Worm (Caenorhabditis elegans) whole organism, L4 larva: ENCODE results near the gene F21H7.3.

Source experiments
- F49E8.2 ChIP-seq: sonication (generic microtip); optimal IDR thresholded peaks from 2 replicates; lab custom pipeline; 2016; ENCODE audit warnings: missing compliant biosample characterization, mild to moderate bottlenecking, missing genetic modification characterization, borderline replicate concordance
- lir-3 ChIP-seq: sonication (generic microtip); optimal IDR thresholded peaks from 2 replicates; lab custom pipeline; 2016; ENCODE audit warnings: mild to moderate bottlenecking, missing genetic modification characterization, missing compliant biosample characterization
- mdl-1 ChIP-seq, 2 experiments: fragments of 150-350 bp in 1 of 2; sonication (generic microtip) in 1 of 2; optimal IDR thresholded peaks; 2 replicates each; lab custom pipeline; 2014 to 2017; ENCODE audit warnings: missing biosample characterization in 2 of 2, missing genetic modification characterization in 2 of 2
- nhr-11 ChIP-seq: fragments of 150-350 bp; optimal IDR thresholded peaks from 2 replicates; lab custom pipeline; 2014; ENCODE audit warnings: missing biosample characterization, missing genetic modification characterization
- nhr-111 ChIP-seq: fragments of 200-800 bp; sonication (Bioruptor generic); optimal IDR thresholded peaks from 2 replicates; lab custom pipeline; 2018; ENCODE audit warnings: mild to moderate bottlenecking, missing genetic modification characterization, missing compliant biosample characterization
- nhr-28 ChIP-seq: fragments of 150-350 bp; optimal IDR thresholded peaks from 2 replicates; lab custom pipeline; 2014; ENCODE audit warnings: missing biosample characterization, missing genetic modification characterization
- php-3 ChIP-seq: fragments of 200-800 bp; sonication (Bioruptor generic); IDR thresholded peaks from 2 replicates; pipeline ENCODE4 v1.3.6; 2022; ENCODE audit warnings: missing genetic modification reagents, missing genetic modification characterization, missing compliant biosample characterization
- set-16 ChIP-seq: fragments of 200-800 bp; sonication (Bioruptor generic); IDR thresholded peaks from 2 replicates; pipeline ENCODE4 v1.3.6; 2022; ENCODE audit warnings: missing genetic modification reagents, missing genetic modification characterization, missing compliant biosample characterization
- snpc-1.2 ChIP-seq: fragments of 200-800 bp; sonication (Bioruptor generic); IDR thresholded peaks from 2 replicates; pipeline ENCODE4 v1.3.6; 2022; ENCODE audit warnings: missing genetic modification reagents, missing genetic modification characterization, missing compliant biosample characterization
- snpc-4 ChIP-seq: fragments of 150-350 bp; optimal IDR thresholded peaks from 2 replicates; lab custom pipeline; 2014; ENCODE audit warnings: missing biosample characterization, missing genetic modification characterization
- unc-130 ChIP-seq: sonication (generic microtip); optimal IDR thresholded peaks from 2 replicates; lab custom pipeline; 2016; ENCODE audit warnings: missing genetic modification reagents, missing genetic modification characterization, missing compliant biosample characterization
- ztf-11 ChIP-seq: fragments of 150-350 bp; optimal IDR thresholded peaks from 2 replicates; lab custom pipeline; 2014; ENCODE audit warnings: missing biosample characterization, missing genetic modification characterization

- TF ChIP-seq nhr-111 (GFP tag; lab: Kevin White, UChicago) (no peak), ztf-11 (tag; lab: Kevin White, UChicago) (no peak), snpc-4 (tag; lab: Kevin White, UChicago) (no peak), nhr-28 (tag; lab: Kevin White, UChicago) (peak; percentile 97), F49E8.2 (tag; lab: Kevin White, UChicago) (no peak), unc-130 (GFP tag; lab: Kevin White, UChicago) (no peak), mdl-1 (tag; optimal IDR thresholded peaks at IDR 0.05; lab: Kevin White, UChicago) (no peak), php-3 (GFP tag; lab: Robert Waterston, UW) (peak; percentile 82), lir-3 (tag; lab: Kevin White, UChicago) (no peak), snpc-1.2 (no peak), set-16 (GFP tag; lab: Robert Waterston, UW) (no peak), nhr-11 (tag; lab: Kevin White, UChicago) (no peak)
Observed at ce11 chrV:16277918-16278317, 42.9 kb upstream of the F21H7.3 start, which contains the start of gene cyp-37B1.
